Fruit fly (Drosophila melanogaster): Measurements from ENCODE around the gene CG16986.
A peak's percentile ranks its signal among the peaks of the same experiment; 100 is the strongest.

Gene CG16986

DNA sequence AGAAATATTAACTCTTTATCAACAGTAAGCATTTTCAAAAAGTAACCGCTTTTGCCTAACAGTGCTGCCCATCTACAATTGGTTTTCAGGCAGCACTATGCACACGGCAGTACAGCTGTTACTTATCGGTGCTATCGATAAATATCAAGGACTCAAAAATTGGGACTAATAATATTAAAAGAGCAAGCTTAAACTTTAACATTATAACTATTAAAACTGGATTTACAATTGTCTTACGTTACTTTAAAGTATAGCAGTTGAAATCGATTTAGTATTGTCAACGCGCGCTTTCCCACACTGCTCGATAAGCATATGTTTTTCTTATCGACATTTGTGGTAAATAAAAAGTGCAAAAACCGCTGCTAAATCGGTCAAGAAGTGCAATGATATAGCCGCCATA, 31.3 kb downstream of the CG16986 start, which contains the start of the genes CG42245 and MEP-1 (continued):
- peak; percentile 70 for TF ChIP-seq CG12391 (tag; optimal IDR thresholded peaks at IDR 0.05)
- TF ChIP-seq NfI (GFP tag; optimal IDR thresholded peaks at IDR 0.05) = peak; percentile 45
- TF ChIP-seq dpn (GFP tag; optimal IDR thresholded peaks at IDR 0.05) = peak; percentile 52 to 61
- TF ChIP-seq Max (GFP tag; optimal IDR thresholded peaks at IDR 0.05) = peak; percentile 69
- no peak for TF ChIP-seq CG10959 (GFP tag; IDR thresholded peaks at IDR 0.05)
- TF ChIP-seq zf30C (GFP tag; optimal IDR thresholded peaks at IDR 0.05) = no peak
- TF ChIP-seq CG8359 (GFP tag; optimal IDR thresholded peaks at IDR 0.05; ENCODE audit: borderline replicate concordance) = no peak
- TF ChIP-seq YL-1 (GFP tag; optimal IDR thresholded peaks at IDR 0.05) = peak; percentile 37
- TF ChIP-seq jing (GFP tag; optimal IDR thresholded peaks at IDR 0.05) = no peak
- TF ChIP-seq CG34376 (GFP tag; optimal IDR thresholded peaks at IDR 0.05) = peak; percentile 19
- no peak for TF ChIP-seq CG1024 (GFP tag; IDR thresholded peaks at IDR 0.05)
- TF ChIP-seq fd64A (GFP tag; optimal IDR thresholded peaks at IDR 0.05) = no peak
- no peak for TF ChIP-seq CG43689 (GFP tag; IDR thresholded peaks at IDR 0.05)
- TF ChIP-seq CG4360 (GFP tag; IDR thresholded peaks at IDR 0.05) = no peak
- no peak for TF ChIP-seq CG17912 (GFP tag; optimal IDR thresholded peaks at IDR 0.05)
- peak; percentile 71 for TF ChIP-seq CG6791 (GFP tag; IDR thresholded peaks at IDR 0.05; ENCODE audit: partially characterized antibody)
- TF ChIP-seq CG15514 (GFP tag; optimal IDR thresholded peaks at IDR 0.05) = peak; percentile 64
- TF ChIP-seq CG4282 (GFP tag; optimal IDR thresholded peaks at IDR 0.05) = no peak
- no peak for TF ChIP-seq Taf1 (GFP tag; IDR thresholded peaks at IDR 0.05)
- peak; percentile 38 for TF ChIP-seq CG18764 (GFP tag; optimal IDR thresholded peaks at IDR 0.05)
- TF ChIP-seq dysf (GFP tag; IDR thresholded peaks at IDR 0.05) = no peak
- TF ChIP-seq CG15479 (GFP tag; optimal IDR thresholded peaks at IDR 0.05) = no peak
- TF ChIP-seq seq (GFP tag; IDR thresholded peaks at IDR 0.05) = peak; percentile 8; the same call in 1 of the 2 replicates
- TF ChIP-seq CG6813 (GFP tag; optimal IDR thresholded peaks at IDR 0.05) = no peak
- TF ChIP-seq slou (GFP tag; optimal IDR thresholded peaks at IDR 0.05) = no peak
- TF ChIP-seq kni (GFP tag; optimal IDR thresholded peaks at IDR 0.05) = no peak
- TF ChIP-seq fu2 (GFP tag; optimal IDR thresholded peaks at IDR 0.05) = no peak
- no peak for TF ChIP-seq CG8281 (tag; optimal IDR thresholded peaks at IDR 0.05)
- no peak for TF ChIP-seq aop (GFP tag; IDR thresholded peaks at IDR 0.05)
- no peak for TF ChIP-seq ewg (GFP tag; optimal IDR thresholded peaks at IDR 0.05)
- no peak for TF ChIP-seq Aef1 (GFP tag; IDR thresholded peaks at IDR 0.05)
- TF ChIP-seq Bgb (GFP tag; IDR thresholded peaks at IDR 0.05; ENCODE audit: partially characterized antibody) = peak; percentile 69
- TF ChIP-seq Doc2 (GFP tag; IDR thresholded peaks at IDR 0.05) = no peak
- TF ChIP-seq crc (GFP tag; optimal IDR thresholded peaks at IDR 0.05) = peak; percentile 14
- peak; percentile 44 for TF ChIP-seq CG7786 (GFP tag; optimal IDR thresholded peaks at IDR 0.05)
- peak; percentile 46 for TF ChIP-seq Side (GFP tag; optimal IDR thresholded peaks at IDR 0.05)
- peak; percentile 61 for TF ChIP-seq sna (GFP tag; IDR thresholded peaks at IDR 0.05; ENCODE audit: partially characterized antibody)
- TF ChIP-seq CG4617 (GFP tag; optimal IDR thresholded peaks at IDR 0.05; ENCODE audit: borderline replicate concordance) = peak; percentile 72
- TF ChIP-seq CG3163 (GFP tag; optimal IDR thresholded peaks at IDR 0.05) = peak; percentile 47
- TF ChIP-seq luna (GFP tag; optimal IDR thresholded peaks at IDR 0.05) = peak; percentile 7
- no peak for TF ChIP-seq CG6254 (GFP tag; optimal IDR thresholded peaks at IDR 0.05)
- peak; percentile 80 for TF ChIP-seq CG14710 (tag; optimal IDR thresholded peaks at IDR 0.05)
- no peak for TF ChIP-seq CG6175 (GFP tag; IDR thresholded peaks at IDR 0.05)
- no peak for TF ChIP-seq CG2199 (GFP tag; IDR thresholded peaks at IDR 0.05)
- TF ChIP-seq sisA (GFP tag; IDR thresholded peaks at IDR 0.05) = no peak
- no peak for TF ChIP-seq CG15073 (GFP tag; optimal IDR thresholded peaks at IDR 0.05)
- peak; percentile 14 for TF ChIP-seq Asciz (GFP tag; optimal IDR thresholded peaks at IDR 0.05)
- no peak for TF ChIP-seq ap (GFP tag; IDR thresholded peaks at IDR 0.05)
- TF ChIP-seq klu (GFP tag; IDR thresholded peaks at IDR 0.05) = no peak
- TF ChIP-seq Nf-YA (GFP tag; IDR thresholded peaks at IDR 0.05) = no peak
- TF ChIP-seq CG17186 (GFP tag; optimal IDR thresholded peaks at IDR 0.05) = peak; percentile 65

Measured in whole organism, embryonic.